Worm (Caenorhabditis elegans) whole organism, early embryonic: ENCODE data around the gene F45E4.5.

Experiments
- aly-1 ChIP-seq: sonication (generic microtip); optimal IDR thresholded peaks from 2 replicates; lab custom pipeline; 2016; ENCODE audit warnings: missing genetic modification characterization, missing compliant biosample characterization
- ama-1 ChIP-seq: fragments of 150-350 bp; optimal IDR thresholded peaks from 2 replicates; lab custom pipeline; 2014
- hnd-1 ChIP-seq: sonication (generic microtip); optimal IDR thresholded peaks from 2 replicates; lab custom pipeline; 2016; ENCODE audit warnings: missing genetic modification characterization, missing compliant biosample characterization
- pes-1 ChIP-seq: fragments of 200-800 bp; sonication (Bioruptor generic); IDR thresholded peaks from 2 replicates; pipeline ENCODE4 v1.3.6; 2022; ENCODE audit warnings: missing genetic modification reagents, missing genetic modification characterization, missing compliant biosample characterization
- tra-4 ChIP-seq: sonication (generic microtip); optimal IDR thresholded peaks from 2 replicates; lab custom pipeline; 2017; ENCODE audit warnings: missing genetic modification characterization, missing compliant biosample characterization

ce11 chrIV:7653198-7653597 lies 24.4 kb upstream of the F45E4.5 start:
- TF ChIP-seq pes-1 (GFP tag; lab: Robert Waterston, UW) (no peak), ama-1 (lab: Kevin White, UChicago) (no peak), tra-4 (tag; lab: Kevin White, UChicago) (no peak), hnd-1 (no peak), aly-1 (tag; lab: Kevin White, UChicago) (no peak)
